Fruit fly (Drosophila melanogaster) whole organism, prepupa: ENCODE results near the gene Orc5.

Experiments used
- CG6792 ChIP-seq: fragments of 200-800 bp; sonication (Bioruptor generic); optimal IDR thresholded peaks from 3 replicates; lab custom pipeline; 2016; ENCODE audit warnings: missing biosample characterization, missing genetic modification characterization
- topi ChIP-seq: fragments of 200-800 bp; sonication (Bioruptor generic); optimal IDR thresholded peaks from 3 replicates; lab custom pipeline; 2016; ENCODE audit warnings: missing biosample characterization, missing genetic modification characterization

DNA sequence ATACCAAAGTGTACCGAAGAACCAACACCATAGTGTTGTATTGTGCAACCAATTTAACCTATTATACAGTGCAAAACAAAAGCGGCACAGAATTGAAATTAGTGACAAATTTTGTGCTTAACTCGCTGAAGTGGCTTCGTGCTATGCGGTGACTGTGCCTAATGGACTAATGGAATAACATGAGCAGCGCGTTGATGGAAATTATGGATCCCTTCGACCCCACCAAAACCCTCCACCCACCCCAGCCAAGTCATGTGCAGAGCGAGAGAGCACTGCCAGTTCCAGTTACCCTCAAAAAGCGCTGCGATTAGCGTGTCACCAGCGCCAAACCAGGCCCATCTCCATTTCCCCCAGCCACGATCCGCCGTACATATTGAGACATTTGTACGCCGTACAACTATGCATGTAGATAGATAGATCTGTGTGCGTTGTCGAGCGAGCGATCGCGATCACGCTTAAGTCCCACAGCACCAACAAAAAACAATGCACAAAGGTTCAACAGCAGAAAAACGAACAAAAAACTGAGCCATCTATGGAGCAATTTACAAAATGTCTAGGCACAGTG is 27.5 kb upstream of the Orc5 start:
- TF ChIP-seq topi (GFP tag; lab: Kevin White, UChicago) (no peak), CG6792 (no peak)
